Fruit fly (Drosophila melanogaster) whole organism, prepupa: ENCODE results near the gene CG14052.

ENCODE experiments used
- CG10631 ChIP-seq: fragments of 200-800 bp; sonication (Bioruptor generic); optimal IDR thresholded peaks from 2 replicates; lab custom pipeline; 2016; ENCODE audit warnings: missing biosample characterization, missing genetic modification characterization
- CG10669 ChIP-seq: fragments of 200-800 bp; sonication (Bioruptor generic); optimal IDR thresholded peaks from 3 replicates; lab custom pipeline; 2018; ENCODE audit warnings: missing biosample characterization, mild to moderate bottlenecking, missing genetic modification characterization, moderate library complexity
- CG11294 ChIP-seq: fragments of 200-800 bp; sonication (Bioruptor generic); IDR thresholded peaks from 2 replicates; pipeline ENCODE4 v1.3.6; 2022; ENCODE audit warnings: missing biosample characterization, missing genetic modification characterization
- CG11762 ChIP-seq: fragments of 200-800 bp; sonication (Bioruptor generic); optimal IDR thresholded peaks from 3 replicates; lab custom pipeline; 2016; ENCODE audit warnings: missing biosample characterization, missing genetic modification characterization; ENCODE audit not compliant: insufficient read depth
- CG11902 ChIP-seq: fragments of 200-800 bp; sonication (Bioruptor generic); optimal IDR thresholded peaks from 3 replicates; lab custom pipeline; 2016; ENCODE audit warnings: missing biosample characterization, missing genetic modification characterization
- CG15336 ChIP-seq: fragments of 200-800 bp; sonication (Bioruptor generic); IDR thresholded peaks from 2 replicates; pipeline ENCODE4 v1.3.6; 2022; ENCODE audit warnings: missing biosample characterization, missing genetic modification characterization
- CG1621 ChIP-seq: fragments of 200-800 bp; sonication (Bioruptor generic); optimal IDR thresholded peaks from 3 replicates; lab custom pipeline; 2018; ENCODE audit warnings: missing biosample characterization, mild to moderate bottlenecking, missing genetic modification characterization
- CG3032 ChIP-seq: fragments of 200-800 bp; optimal IDR thresholded peaks from 2 replicates; lab custom pipeline; 2019; ENCODE audit warnings: missing biosample characterization, mild to moderate bottlenecking, missing genetic modification characterization, moderate library complexity
- CG31627 ChIP-seq: fragments of 200-800 bp; sonication (Bioruptor generic); optimal IDR thresholded peaks from 3 replicates; lab custom pipeline; 2016; ENCODE audit warnings: missing biosample characterization, missing genetic modification characterization
- CG32006 ChIP-seq: fragments of 200-800 bp; sonication (Bioruptor generic); optimal IDR thresholded peaks from 3 replicates; lab custom pipeline; 2017; ENCODE audit warnings: missing biosample characterization, mild to moderate bottlenecking, missing genetic modification characterization
- CG34406 ChIP-seq: fragments of 200-800 bp; sonication (Bioruptor generic); optimal IDR thresholded peaks from 3 replicates; lab custom pipeline; 2016; ENCODE audit warnings: missing biosample characterization, missing genetic modification characterization
- CG3919 ChIP-seq: fragments of 200-800 bp; sonication (Bioruptor generic); optimal IDR thresholded peaks from 3 replicates; lab custom pipeline; 2016; ENCODE audit warnings: missing biosample characterization, missing genetic modification characterization
- CG4318 ChIP-seq: fragments of 200-800 bp; sonication (Bioruptor generic); optimal IDR thresholded peaks from 3 replicates; lab custom pipeline; 2017; ENCODE audit warnings: missing biosample characterization, mild to moderate bottlenecking, missing genetic modification characterization
- CG6276 ChIP-seq: fragments of 200-800 bp; sonication (Bioruptor generic); optimal IDR thresholded peaks from 2 replicates; lab custom pipeline; 2017; ENCODE audit warnings: missing biosample characterization, mild to moderate bottlenecking, missing genetic modification characterization
- CG6808 ChIP-seq: fragments of 200-800 bp; sonication (Bioruptor generic); optimal IDR thresholded peaks from 3 replicates; lab custom pipeline; 2017; ENCODE audit warnings: missing biosample characterization, missing genetic modification characterization, mild to moderate bottlenecking, moderate library complexity, missing genetic modification reagents
- CG6854 ChIP-seq: fragments of 200-800 bp; sonication (Bioruptor generic); optimal IDR thresholded peaks from 2 replicates; lab custom pipeline; 2017; ENCODE audit warnings: missing biosample characterization, mild to moderate bottlenecking, missing genetic modification characterization
- CG7368 ChIP-seq: fragments of 200-800 bp; sonication (Bioruptor generic); optimal IDR thresholded peaks from 3 replicates; lab custom pipeline; 2016; ENCODE audit warnings: missing biosample characterization, missing genetic modification characterization
- CG8119 ChIP-seq: fragments of 200-800 bp; sonication (Bioruptor generic); IDR thresholded peaks from 3 replicates; pipeline ENCODE4 v1.3.6; 2022; ENCODE audit warnings: missing biosample characterization, missing genetic modification characterization
- CG8319 ChIP-seq: fragments of 200-800 bp; sonication (Bioruptor generic); optimal IDR thresholded peaks from 3 replicates; lab custom pipeline; 2016; ENCODE audit warnings: missing biosample characterization, missing genetic modification characterization
- Eip78C ChIP-seq: fragments of 200-800 bp; sonication (Bioruptor generic); peaks from one replicate; lab custom pipeline; 2016; ENCODE audit warnings: missing biosample characterization, missing genetic modification characterization
- Ets21C ChIP-seq: fragments of 200-800 bp; sonication (Bioruptor generic); optimal IDR thresholded peaks from 3 replicates; lab custom pipeline; 2016; ENCODE audit warnings: missing biosample characterization, missing genetic modification characterization
- Ets96B ChIP-seq: fragments of 200-800 bp; optimal IDR thresholded peaks from 2 replicates; lab custom pipeline; 2019; ENCODE audit warnings: missing biosample characterization, mild to moderate bottlenecking, missing genetic modification characterization, moderate library complexity
- Gug ChIP-seq: fragments of 200-800 bp; sonication (Bioruptor generic); IDR thresholded peaks from 2 replicates; pipeline ENCODE4 v1.3.6; 2022; ENCODE audit warnings: missing biosample characterization, missing genetic modification characterization
- Hr38 ChIP-seq: sonication (Bioruptor generic); optimal IDR thresholded peaks from 2 replicates; lab custom pipeline; 2016; ENCODE audit warnings: missing biosample characterization, missing genetic modification characterization
- Hr39 ChIP-seq: fragments of 200-800 bp; sonication (Bioruptor generic); optimal IDR thresholded peaks from 2 replicates; lab custom pipeline; 2016; ENCODE audit warnings: missing biosample characterization, missing genetic modification characterization
- Lpt ChIP-seq: fragments of 200-800 bp; sonication (Bioruptor generic); optimal IDR thresholded peaks from 3 replicates; lab custom pipeline; 2016; ENCODE audit warnings: missing biosample characterization, missing genetic modification characterization
- Met ChIP-seq: fragments of 200-800 bp; sonication (Bioruptor generic); optimal IDR thresholded peaks from 3 replicates; lab custom pipeline; 2016; ENCODE audit warnings: missing biosample characterization, missing genetic modification characterization
- Smox ChIP-seq: fragments of 200-800 bp; sonication (Bioruptor generic); optimal IDR thresholded peaks from 3 replicates; lab custom pipeline; 2016; ENCODE audit warnings: missing biosample characterization, missing genetic modification characterization
- Sox102F ChIP-seq: fragments of 200-800 bp; sonication (Bioruptor generic); optimal IDR thresholded peaks from 2 replicates; lab custom pipeline; 2016; ENCODE audit warnings: missing biosample characterization, mild to moderate bottlenecking, missing genetic modification characterization
- Sox14 ChIP-seq: fragments of 200-800 bp; sonication (Bioruptor generic); optimal IDR thresholded peaks from 3 replicates; lab custom pipeline; 2016; ENCODE audit warnings: missing biosample characterization, missing genetic modification characterization
- Sox15 ChIP-seq: fragments of 200-800 bp; sonication (Bioruptor generic); optimal IDR thresholded peaks from 3 replicates; lab custom pipeline; 2016; ENCODE audit warnings: missing biosample characterization, missing genetic modification characterization
- acj6 ChIP-seq: fragments of 200-800 bp; sonication (Bioruptor generic); optimal IDR thresholded peaks from 3 replicates; lab custom pipeline; 2016; ENCODE audit warnings: missing biosample characterization, missing genetic modification characterization
- cyc ChIP-seq: fragments of 200-800 bp; sonication (Bioruptor generic); optimal IDR thresholded peaks from 3 replicates; lab custom pipeline; 2016; ENCODE audit warnings: missing biosample characterization, missing genetic modification characterization
- dsx ChIP-seq: fragments of 200-800 bp; optimal IDR thresholded peaks from 3 replicates; lab custom pipeline; 2019; ENCODE audit warnings: missing biosample characterization, mild to moderate bottlenecking, missing genetic modification characterization, moderate library complexity; ENCODE audit not compliant: poor library complexity, severe bottlenecking
- eg ChIP-seq: fragments of 200-800 bp; sonication (Bioruptor generic); IDR thresholded peaks from 3 replicates; pipeline ENCODE4 v1.3.6; 2022; ENCODE audit warnings: missing biosample characterization, missing genetic modification characterization
- esn ChIP-seq: fragments of 200-800 bp; sonication (Bioruptor generic); optimal IDR thresholded peaks from 2 replicates; lab custom pipeline; 2016; ENCODE audit warnings: missing biosample characterization, mild to moderate bottlenecking, missing genetic modification characterization, moderate library complexity
- fd85E ChIP-seq: fragments of 200-800 bp; sonication (Bioruptor generic); optimal IDR thresholded peaks from 3 replicates; lab custom pipeline; 2016; ENCODE audit warnings: missing biosample characterization, missing genetic modification characterization
- fkh ChIP-seq: fragments of 200-800 bp; sonication (Bioruptor generic); optimal IDR thresholded peaks from 3 replicates; lab custom pipeline; 2017; ENCODE audit warnings: missing biosample characterization, mild to moderate bottlenecking, missing genetic modification characterization, moderate library complexity
- lz ChIP-seq: fragments of 200-800 bp; sonication (Bioruptor generic); optimal IDR thresholded peaks from 3 replicates; lab custom pipeline; 2016; ENCODE audit warnings: missing biosample characterization, missing genetic modification characterization
- net ChIP-seq: fragments of 200-800 bp; sonication (Bioruptor generic); optimal IDR thresholded peaks from 3 replicates; lab custom pipeline; 2016; ENCODE audit warnings: missing biosample characterization, missing genetic modification characterization
- pdm3 ChIP-seq: fragments of 200-800 bp; sonication (Bioruptor generic); optimal IDR thresholded peaks from 3 replicates; lab custom pipeline; 2016; ENCODE audit warnings: missing biosample characterization, missing genetic modification characterization
- salr ChIP-seq, 2 experiments: fragments of 200-800 bp; sonication (Bioruptor generic); optimal IDR thresholded peaks; 3 replicates each; lab custom pipeline; 2016 to 2018; ENCODE audit warnings: missing biosample characterization in 2 of 2, missing genetic modification characterization in 2 of 2, mild to moderate bottlenecking in 1 of 2
- spab ChIP-seq: fragments of 200-800 bp; sonication (Bioruptor generic); optimal IDR thresholded peaks from 2 replicates; lab custom pipeline; 2017; ENCODE audit warnings: missing biosample characterization, mild to moderate bottlenecking, missing genetic modification characterization, missing genetic modification reagents
- ss ChIP-seq, 2 experiments: fragments of 200-800 bp; sonication (Bioruptor generic); optimal IDR thresholded peaks; 2 replicates in 1 of 2; 3 replicates in 1 of 2; lab custom pipeline; 2017 to 2018; ENCODE audit warnings: mild to moderate bottlenecking in 2 of 2, missing biosample characterization in 2 of 2, missing genetic modification characterization in 2 of 2, moderate library complexity in 1 of 2
- topi ChIP-seq: fragments of 200-800 bp; sonication (Bioruptor generic); optimal IDR thresholded peaks from 3 replicates; lab custom pipeline; 2016; ENCODE audit warnings: missing biosample characterization, missing genetic modification characterization

The CG14052 gene

DNA sequence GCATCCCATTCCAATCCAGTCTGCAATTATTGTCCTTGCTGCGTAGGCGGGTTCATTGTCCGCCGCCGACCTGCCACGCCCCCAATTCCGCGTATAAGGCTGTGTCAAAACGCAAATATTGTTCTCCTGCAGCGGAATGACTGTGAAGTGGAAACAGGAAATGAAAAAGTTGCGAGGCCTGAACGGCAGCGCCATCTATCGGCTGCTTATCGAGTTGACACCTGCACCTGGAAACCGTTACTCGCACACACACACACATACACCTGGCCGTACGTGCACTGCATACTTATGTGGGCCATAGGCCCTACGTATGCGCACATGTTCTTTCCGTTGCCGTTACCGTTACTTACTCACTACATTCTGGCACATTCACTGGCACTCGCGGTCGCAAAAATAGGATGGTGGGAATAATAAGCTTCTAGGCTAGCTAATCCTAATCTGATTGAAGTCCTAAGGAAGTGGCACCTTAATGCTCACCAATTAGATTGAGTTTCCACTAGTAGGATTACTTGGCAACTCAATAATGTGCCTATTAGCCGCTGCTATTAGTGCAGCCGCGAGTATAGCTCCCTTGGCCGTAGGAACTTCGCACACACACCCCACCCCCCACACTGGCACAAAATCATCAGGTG is 35.2 kb downstream of the CG14052 start (continued):
- 0 out of 3 replicates have a peak, but pooled peaks have one; percentile 39 for TF ChIP-seq CG8119
- no peak for TF ChIP-seq CG34406 (GFP tag; lab: Kevin White, UChicago)
- TF ChIP-seq Eip78C, result peak; percentile 61
- no peak for TF ChIP-seq Lpt (GFP tag; lab: Kevin White, UChicago)
- no peak for TF ChIP-seq CG3032 (tag; lab: Kevin White, UChicago)
- peak; percentile 15 for TF ChIP-seq CG7368
- no peak for TF ChIP-seq CG31627
- no peak for TF ChIP-seq CG8319 (GFP tag; lab: Kevin White, UChicago)
- no peak for TF ChIP-seq cyc (GFP tag; lab: Kevin White, UChicago)
- TF ChIP-seq CG11902 (GFP tag; lab: Kevin White, UChicago), result no peak
- TF ChIP-seq lz (GFP tag; lab: Kevin White, UChicago), result no peak
- TF ChIP-seq CG6276, result peak; percentile 30
- no peak for TF ChIP-seq Met (GFP tag; lab: Kevin White, UChicago)
- peak; percentile 43 for TF ChIP-seq CG32006 (GFP tag; lab: Kevin White, UChicago)
- no peak for TF ChIP-seq Sox15 (GFP tag; lab: Kevin White, UChicago)
- TF ChIP-seq, all 60 proteins: peak for 16

DNA sequence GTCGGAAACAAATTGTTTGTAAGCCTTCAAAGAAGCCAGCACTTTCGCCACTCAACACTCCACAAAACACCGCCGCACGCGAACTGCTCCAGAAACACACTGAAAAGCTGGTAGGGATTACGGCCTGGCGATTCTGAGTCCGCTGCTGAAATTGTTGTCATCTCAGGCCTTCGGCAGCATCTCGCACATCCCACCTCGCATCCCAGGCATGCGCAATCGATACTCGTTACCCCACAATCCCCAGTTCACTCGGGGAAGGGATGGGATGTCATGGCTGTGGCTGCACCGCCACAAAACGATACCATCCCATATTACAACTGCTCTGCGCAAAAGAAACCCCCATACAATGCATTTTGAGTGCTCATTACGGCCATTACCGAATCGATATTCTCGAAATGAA is 36.2 kb downstream of the CG14052 start, which contains the start of gene CG3078:
Gene CG3078, minus strand, starts transcription at position 101 of the 400 bp plus-strand sequence.
- TF ChIP-seq CG4318 (GFP tag; lab: Kevin White, UChicago), result no peak
- no peak for TF ChIP-seq Smox
- TF ChIP-seq spab, result no peak
- no peak for TF ChIP-seq ss (GFP tag; optimal IDR thresholded peaks at IDR 0.05; lab: Kevin White, UChicago)
- TF ChIP-seq CG11762 (GFP tag; lab: Kevin White, UChicago), result no peak
- TF ChIP-seq dsx, result no peak
- no peak for TF ChIP-seq Sox15 (GFP tag; lab: Kevin White, UChicago)
- no peak for TF ChIP-seq CG15336 (GFP tag; lab: Robert Waterston, UW)
- no peak for TF ChIP-seq Gug (GFP tag; lab: Robert Waterston, UW)
- TF ChIP-seq CG6808, result no peak
- no peak for TF ChIP-seq pdm3 (GFP tag; lab: Kevin White, UChicago)
- TF ChIP-seq Hr38 (GFP tag; lab: Kevin White, UChicago), result no peak
- TF ChIP-seq Lpt (GFP tag; lab: Kevin White, UChicago), result no peak
- TF ChIP-seq fd85E (GFP tag; lab: Kevin White, UChicago), result no peak

- TF ChIP-seq CG34406 (GFP tag; lab: Kevin White, UChicago) (peak; percentile 54), CG11762 (GFP tag; lab: Kevin White, UChicago) (no peak), Hr39 (GFP tag; lab: Kevin White, UChicago) (peak; percentile 69), acj6 (peak; percentile 65), salr (GFP tag; optimal IDR thresholded peaks at IDR 0.05; lab: Kevin White, UChicago) (no peak), CG1621 (tag; lab: Kevin White, UChicago) (no peak), esn (GFP tag; lab: Kevin White, UChicago) (peak; percentile 72), CG6854 (GFP tag; lab: Kevin White, UChicago) (no peak), CG4318 (GFP tag; lab: Kevin White, UChicago) (no peak), CG32006 (GFP tag; lab: Kevin White, UChicago) (peak; percentile 62), CG8119 (no peak), Gug (GFP tag; lab: Robert Waterston, UW) (peak; percentile 27; the same call in 1 of the 2 replicates), net (peak; percentile 3), eg (GFP tag; lab: Robert Waterston, UW) (no peak), dsx (peak; percentile 16), CG7368 (no peak), CG31627 (peak; percentile 67), topi (GFP tag; lab: Kevin White, UChicago) (peak; percentile 57), ss (GFP tag; optimal IDR thresholded peaks at IDR 0.05; lab: Kevin White, UChicago) (peak; percentile 16 to 52), Sox14 (GFP tag; lab: Kevin White, UChicago) (peak; percentile 72), CG10631 (GFP tag; lab: Kevin White, UChicago) (peak; percentile 65), Sox102F (GFP tag; lab: Kevin White, UChicago) (no peak), Lpt (GFP tag; lab: Kevin White, UChicago) (no peak), CG6276 (no peak), CG10669 (GFP tag; lab: Kevin White, UChicago) (peak; percentile 32), Smox (no peak), fkh (no peak), CG3919 (GFP tag; lab: Kevin White, UChicago) (peak; percentile 38), CG11294 (GFP tag; lab: Robert Waterston, UW) (no peak; the same call in 1 of the 2 replicates), Ets96B (peak; percentile 47), Sox15 (GFP tag; lab: Kevin White, UChicago) (peak; percentile 39), Ets21C (GFP tag; lab: Kevin White, UChicago) (peak; percentile 63), pdm3 (GFP tag; lab: Kevin White, UChicago) (peak; percentile 65)
Measured at dm6 chrX:2262511-2262910, 39.0 kb downstream of the CG14052 start, which contains the start of the genes temp and CG3071. TSS of gene temp (minus strand) at chrX:2262515. TSS of gene CG3071 (plus strand) at chrX:2262837.
